Fruit fly (Drosophila melanogaster) whole organism, embryonic: ENCODE measurements around the gene Ssl2.

Experiments
- Abd-B ChIP-seq: fragments of 200-800 bp; sonication (Bioruptor generic); optimal IDR thresholded peaks from 2 replicates; lab custom pipeline; 2018; ENCODE audit warnings: missing biosample characterization, mild to moderate bottlenecking, missing genetic modification characterization, moderate library complexity
- B-H1 ChIP-seq: fragments of 200-800 bp; sonication (Bioruptor generic); IDR thresholded peaks from 3 replicates; pipeline ENCODE4 v1.3.6; 2022; ENCODE audit warnings: missing biosample characterization, missing genetic modification characterization
- Bteb2 ChIP-seq: fragments of 200-800 bp; sonication (Bioruptor generic); optimal IDR thresholded peaks from 2 replicates; lab custom pipeline; 2016; ENCODE audit warnings: missing biosample characterization, missing genetic modification characterization
- CG10267 ChIP-seq: fragments of 200-800 bp; sonication (Bioruptor generic); optimal IDR thresholded peaks from 2 replicates; lab custom pipeline; 2018; ENCODE audit warnings: missing biosample characterization, mild to moderate bottlenecking, missing genetic modification characterization, moderate library complexity
- CG10321 ChIP-seq: fragments of 200-800 bp; sonication (Bioruptor generic); IDR thresholded peaks from 2 replicates; pipeline ENCODE4 v1.3.6; 2022; ENCODE audit warnings: missing biosample characterization, missing genetic modification characterization
- CG10431 ChIP-seq: fragments of 200-800 bp; sonication (Bioruptor generic); optimal IDR thresholded peaks from 3 replicates; lab custom pipeline; 2018; ENCODE audit warnings: missing biosample characterization, mild to moderate bottlenecking, missing genetic modification characterization
- CG11696 ChIP-seq: fragments of 200-800 bp; sonication (Bioruptor generic); IDR thresholded peaks from 2 replicates; pipeline ENCODE4 v1.3.6; 2022; ENCODE audit warnings: missing biosample characterization, missing genetic modification characterization
- CG1233 ChIP-seq: fragments of 200-800 bp; sonication (Bioruptor generic); optimal IDR thresholded peaks from 4 replicates; lab custom pipeline; 2018; ENCODE audit warnings: missing biosample characterization, mild to moderate bottlenecking, missing genetic modification characterization
- CG13287 ChIP-seq: fragments of 200-800 bp; sonication (Bioruptor generic); IDR thresholded peaks from 2 replicates; pipeline ENCODE4 v1.3.6; 2022; ENCODE audit warnings: missing biosample characterization, missing genetic modification characterization; ENCODE audit not compliant: partially characterized antibody
- CG14014 ChIP-seq: fragments of 200-800 bp; sonication (Bioruptor generic); IDR thresholded peaks from 2 replicates; pipeline ENCODE4 v1.3.6; 2022; ENCODE audit warnings: missing biosample characterization, missing genetic modification characterization
- CG14667 ChIP-seq: fragments of 200-800 bp; sonication (Bioruptor generic); IDR thresholded peaks from 2 replicates; pipeline ENCODE4 v1.3.6; 2022; ENCODE audit warnings: missing biosample characterization, missing genetic modification characterization
- CG14965 ChIP-seq: fragments of 200-800 bp; sonication (Bioruptor generic); optimal IDR thresholded peaks from 2 replicates; lab custom pipeline; 2016; ENCODE audit warnings: missing biosample characterization, missing genetic modification characterization, borderline replicate concordance
- CG16779 ChIP-seq: fragments of 200-800 bp; sonication (Bioruptor generic); IDR thresholded peaks from 2 replicates; pipeline ENCODE4 v1.3.6; 2022; ENCODE audit warnings: missing biosample characterization, missing genetic modification characterization
- CG17829 ChIP-seq: fragments of 200-800 bp; optimal IDR thresholded peaks from 2 replicates; lab custom pipeline; 2019; ENCODE audit warnings: missing biosample characterization, mild to moderate bottlenecking, missing genetic modification characterization, moderate library complexity
- CG17912 ChIP-seq: fragments of 200-800 bp; sonication (Bioruptor generic); optimal IDR thresholded peaks from 2 replicates; lab custom pipeline; 2018; ENCODE audit warnings: missing biosample characterization, mild to moderate bottlenecking, missing genetic modification characterization
- CG1792 ChIP-seq: fragments of 200-800 bp; sonication (Bioruptor generic); optimal IDR thresholded peaks from 2 replicates; lab custom pipeline; 2016; ENCODE audit warnings: missing biosample characterization, missing genetic modification characterization
- CG18011 ChIP-seq: fragments of 200-800 bp; sonication (Bioruptor generic); optimal IDR thresholded peaks from 2 replicates; lab custom pipeline; 2017; ENCODE audit warnings: missing biosample characterization, missing genetic modification characterization, mild to moderate bottlenecking, moderate library complexity, missing genotype
- CG3726 ChIP-seq: fragments of 200-800 bp; sonication (Bioruptor generic); IDR thresholded peaks from 3 replicates; pipeline ENCODE4, ENCODE4 v1.3.6; 2022; ENCODE audit warnings: missing biosample characterization, missing genetic modification characterization
- CG42726 ChIP-seq: fragments of 200-800 bp; sonication (Bioruptor generic); IDR thresholded peaks from 2 replicates; pipeline ENCODE4 v1.3.6; 2022; ENCODE audit warnings: missing biosample characterization, missing genetic modification characterization; ENCODE audit not compliant: partially characterized antibody
- CG6254 ChIP-seq: fragments of 200-800 bp; sonication (Bioruptor generic); optimal IDR thresholded peaks from 3 replicates; lab custom pipeline; 2017; ENCODE audit warnings: mild to moderate bottlenecking, missing biosample characterization, missing genetic modification reagents, missing genetic modification characterization
- CG7839 ChIP-seq: fragments of 200-800 bp; sonication (Bioruptor generic); optimal IDR thresholded peaks from 3 replicates; lab custom pipeline; 2018; ENCODE audit warnings: missing biosample characterization, mild to moderate bottlenecking, missing genetic modification characterization, moderate library complexity
- CG8924 ChIP-seq: fragments of 200-800 bp; optimal IDR thresholded peaks from 3 replicates; lab custom pipeline; 2019; ENCODE audit warnings: missing biosample characterization, mild to moderate bottlenecking, missing genetic modification characterization, moderate library complexity
- Camta ChIP-seq: fragments of 200-800 bp; sonication (Bioruptor generic); optimal IDR thresholded peaks from 2 replicates; lab custom pipeline; 2016; ENCODE audit warnings: missing biosample characterization, missing genetic modification characterization
- Chrac-16 ChIP-seq: fragments of 200-800 bp; sonication (Bioruptor generic); optimal IDR thresholded peaks from 3 replicates; lab custom pipeline; 2016; ENCODE audit warnings: missing biosample characterization, missing genetic modification characterization
- Dbx ChIP-seq: fragments of 200-800 bp; sonication (Bioruptor generic); IDR thresholded peaks from 3 replicates; pipeline ENCODE4 v1.3.6; 2022; ENCODE audit warnings: missing biosample characterization, missing genetic modification characterization
- ERR ChIP-seq: fragments of 200-800 bp; sonication (Bioruptor generic); optimal IDR thresholded peaks from 2 replicates; lab custom pipeline; 2016; ENCODE audit warnings: missing biosample characterization, missing genetic modification characterization
- HLH4C ChIP-seq: fragments of 200-800 bp; sonication (Bioruptor generic); IDR thresholded peaks from 3 replicates; pipeline ENCODE4 v1.3.6; 2022; ENCODE audit warnings: missing biosample characterization, missing genetic modification characterization; ENCODE audit not compliant: partially characterized antibody
- MTF-1 ChIP-seq: fragments of 200-800 bp; sonication (Bioruptor generic); optimal IDR thresholded peaks from 2 replicates; lab custom pipeline; 2018; ENCODE audit warnings: missing biosample characterization, mild to moderate bottlenecking, missing genetic modification characterization, borderline replicate concordance
- Neu2 ChIP-seq: fragments of 200-800 bp; sonication (Bioruptor generic); optimal IDR thresholded peaks from 3 replicates; lab custom pipeline; 2016; ENCODE audit warnings: missing biosample characterization, missing genetic modification characterization, borderline replicate concordance
- Nf-YA ChIP-seq: fragments of 200-800 bp; sonication (Bioruptor generic); IDR thresholded peaks from 2 replicates; pipeline ENCODE4 v1.3.6; 2022; ENCODE audit warnings: missing biosample characterization, missing genetic modification characterization
- Ptx1 ChIP-seq: fragments of 200-800 bp; sonication (Bioruptor generic); IDR thresholded peaks from 2 replicates; pipeline ENCODE4 v1.3.6; 2022; ENCODE audit warnings: missing biosample characterization, missing genetic modification characterization
- Scr ChIP-seq: fragments of 200-800 bp; sonication (Bioruptor generic); IDR thresholded peaks from 2 replicates; pipeline ENCODE4 v1.3.6; 2022; ENCODE audit warnings: missing biosample characterization, missing genetic modification characterization; ENCODE audit not compliant: partially characterized antibody
- Trl ChIP-seq, 3 experiments: fragments of >200 bp in 2 of 3; fragments of 200-800 bp in 1 of 3; sonication (Bioruptor generic) in 1 of 3; optimal IDR thresholded peaks; 2 replicates in 1 of 3; 3 replicates in 2 of 3; lab custom pipeline; 2016 to 2017; ENCODE audit warnings: missing biosample characterization in 1 of 3, missing genetic modification characterization in 1 of 3
- ara ChIP-seq: fragments of 200-800 bp; sonication (Bioruptor generic); IDR thresholded peaks from 2 replicates; pipeline ENCODE4 v1.3.6; 2022; ENCODE audit warnings: missing biosample characterization, missing genetic modification characterization
- chm ChIP-seq: fragments of 200-800 bp; sonication (Bioruptor generic); IDR thresholded peaks from 2 replicates; pipeline ENCODE4 v1.3.6; 2022; ENCODE audit warnings: missing biosample characterization, missing genetic modification characterization
- chn ChIP-seq: fragments of 200-800 bp; sonication (Bioruptor generic); optimal IDR thresholded peaks from 2 replicates; lab custom pipeline; 2016; ENCODE audit warnings: missing biosample characterization, missing genetic modification characterization
- fd96Cb ChIP-seq: fragments of 200-800 bp; sonication (Bioruptor generic); optimal IDR thresholded peaks from 2 replicates; lab custom pipeline; 2018; ENCODE audit warnings: missing biosample characterization, mild to moderate bottlenecking, missing genetic modification characterization, moderate library complexity
- gcm ChIP-seq: fragments of 200-800 bp; sonication (Bioruptor generic); optimal IDR thresholded peaks from 2 replicates; lab custom pipeline; 2019; ENCODE audit warnings: missing biosample characterization, mild to moderate bottlenecking, missing genetic modification characterization, moderate library complexity
- gt ChIP-seq: fragments of 200-800 bp; sonication (Bioruptor generic); IDR thresholded peaks from 2 replicates; pipeline ENCODE4 v1.3.6; 2022; ENCODE audit warnings: missing biosample characterization, missing genetic modification characterization
- kay ChIP-seq: fragments of 200-800 bp; sonication (Bioruptor generic); optimal IDR thresholded peaks from 2 replicates; lab custom pipeline; 2016; ENCODE audit warnings: missing biosample characterization, missing genetic modification characterization
- mirr ChIP-seq: fragments of 200-800 bp; sonication (Bioruptor generic); optimal IDR thresholded peaks from 3 replicates; lab custom pipeline; 2018; ENCODE audit warnings: missing biosample characterization, mild to moderate bottlenecking, missing genetic modification characterization
- nerfin-1 ChIP-seq: fragments of 200-800 bp; sonication (Bioruptor generic); optimal IDR thresholded peaks from 3 replicates; lab custom pipeline; 2019; ENCODE audit warnings: missing biosample characterization, mild to moderate bottlenecking, missing genetic modification characterization, moderate library complexity
- sens-2 ChIP-seq: fragments of 200-800 bp; sonication (Bioruptor generic); IDR thresholded peaks from 2 replicates; pipeline ENCODE4 v1.3.6; 2022; ENCODE audit warnings: missing biosample characterization, missing genetic modification characterization
- seq ChIP-seq: fragments of 200-800 bp; sonication (Bioruptor generic); IDR thresholded peaks from 2 replicates; pipeline ENCODE4 v1.3.6; 2022; ENCODE audit warnings: missing biosample characterization, missing genetic modification characterization
- ssp ChIP-seq: fragments of 200-800 bp; sonication (Bioruptor generic); IDR thresholded peaks from 2 replicates; pipeline ENCODE4 v1.3.6; 2022; ENCODE audit warnings: missing biosample characterization, missing genetic modification characterization
- twi ChIP-seq: fragments of 200-800 bp; optimal IDR thresholded peaks from 2 replicates; lab custom pipeline; 2019; ENCODE audit warnings: missing biosample characterization, mild to moderate bottlenecking, missing genetic modification characterization, moderate library complexity
- unpg ChIP-seq: fragments of 200-800 bp; sonication (Bioruptor generic); optimal IDR thresholded peaks from 3 replicates; lab custom pipeline; 2018; ENCODE audit warnings: missing biosample characterization, mild to moderate bottlenecking, missing genetic modification characterization, moderate library complexity
- usp ChIP-seq: fragments of >200 bp; optimal IDR thresholded peaks from 2 replicates; lab custom pipeline; 2017; ENCODE audit warnings: missing biosample characterization, missing genetic modification characterization
- zfh2 ChIP-seq: fragments of 200-800 bp; sonication (Bioruptor generic); optimal IDR thresholded peaks from 2 replicates; lab custom pipeline; 2016; ENCODE audit warnings: missing biosample characterization, missing genetic modification characterization

The Ssl2 gene

DNA sequence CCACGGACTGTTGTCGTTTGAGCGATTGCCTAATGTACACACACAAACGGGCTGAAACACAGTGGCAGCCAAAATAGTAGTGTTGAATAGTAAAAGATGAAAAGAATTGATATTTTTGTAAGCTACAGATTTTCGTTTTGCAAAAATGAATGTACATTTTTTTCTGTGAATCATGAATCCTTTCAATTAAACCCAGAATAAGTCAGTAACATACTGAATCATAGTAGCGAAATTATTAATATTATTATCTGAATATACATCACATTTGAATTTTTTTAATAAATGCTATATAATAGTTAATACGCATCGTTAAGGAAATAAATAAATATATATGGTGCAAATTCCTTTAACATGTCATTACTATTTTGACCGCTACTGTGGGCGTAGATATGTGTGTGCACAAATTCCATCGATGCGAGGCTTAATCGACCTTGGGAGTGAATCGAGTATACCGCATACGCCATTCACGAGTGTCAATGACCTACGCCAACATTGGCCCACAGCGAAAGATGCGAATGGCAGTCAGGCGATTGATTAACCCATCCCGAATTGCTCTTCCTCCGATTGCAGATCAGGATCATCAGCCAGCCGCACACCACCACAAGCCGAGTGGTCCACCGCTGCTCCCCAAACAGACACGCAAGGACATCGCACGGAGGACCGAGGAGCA lies 8.2 kb upstream of the Ssl2 start (continued):
- TF ChIP-seq unpg = peak; percentile 72
- no peak for TF ChIP-seq MTF-1 (GFP tag; lab: Kevin White, UChicago)
- no peak for TF ChIP-seq Neu2 (GFP tag; lab: Kevin White, UChicago)
- TF ChIP-seq CG42726 (GFP tag; lab: Robert Waterston, UW) = no peak
- TF ChIP-seq CG17829 (tag; lab: Kevin White, UChicago) = peak; percentile 80
- TF ChIP-seq CG3726 (GFP tag; lab: Robert Waterston, UW) = 0 out of 3 replicates have a peak, but pooled peaks have one; percentile 49
- no peak for TF ChIP-seq ssp (GFP tag; lab: Robert Waterston, UW)
- no peak for TF ChIP-seq Scr
- TF ChIP-seq chn (GFP tag; lab: Kevin White, UChicago) = no peak
- TF ChIP-seq CG11696 = peak; percentile 85
- TF ChIP-seq Trl (optimal IDR thresholded peaks at IDR 0.05; lab: Kevin White, UChicago) = no peak
- TF ChIP-seq Trl (GFP tag; optimal IDR thresholded peaks at IDR 0.05; lab: Kevin White, UChicago) = no peak
- no peak for TF ChIP-seq gcm (GFP tag; lab: Kevin White, UChicago)
- peak; percentile 61 for TF ChIP-seq nerfin-1 (tag; lab: Kevin White, UChicago)
- no peak for TF ChIP-seq CG10431 (GFP tag; lab: Kevin White, UChicago)
- no peak for TF ChIP-seq twi
- no peak for TF ChIP-seq zfh2 (GFP tag; lab: Kevin White, UChicago)
- peak; percentile 76 for TF ChIP-seq CG8924 (tag; lab: Kevin White, UChicago)
- no peak for TF ChIP-seq ERR (GFP tag; lab: Kevin White, UChicago)
- TF ChIP-seq chm (GFP tag; lab: Robert Waterston, UW) = no peak
- peak; percentile 20 for TF ChIP-seq Chrac-16 (GFP tag; lab: Kevin White, UChicago)
- no peak for TF ChIP-seq mirr (GFP tag; lab: Kevin White, UChicago)
- no peak for TF ChIP-seq gt (GFP tag; lab: Robert Waterston, UW)
- TF ChIP-seq Bteb2 = no peak
- TF ChIP-seq seq (GFP tag; lab: Robert Waterston, UW) = peak; percentile 68
- TF ChIP-seq CG14667 (GFP tag; lab: Robert Waterston, UW) = no peak
- TF ChIP-seq CG6254 = no peak
- peak; percentile 51 for TF ChIP-seq CG1233 (GFP tag; lab: Kevin White, UChicago)
- TF ChIP-seq HLH4C = no peak
- no peak for TF ChIP-seq CG14965 (GFP tag; lab: Kevin White, UChicago)
- 0 out of 3 replicates have a peak, but pooled peaks have one; percentile 43 for TF ChIP-seq Dbx
- peak; percentile 70 for TF ChIP-seq Ptx1 (GFP tag; lab: Robert Waterston, UW)
- no peak for TF ChIP-seq usp
- TF ChIP-seq CG10321 (GFP tag; lab: Robert Waterston, UW) = peak; percentile 23; the same call in 1 of the 2 replicates
- TF ChIP-seq Camta (GFP tag; lab: Kevin White, UChicago) = no peak
- no peak for TF ChIP-seq Nf-YA (GFP tag; lab: Robert Waterston, UW)
- TF ChIP-seq sens-2 (GFP tag; lab: Robert Waterston, UW) = no peak
- TF ChIP-seq CG10267 (tag; lab: Kevin White, UChicago) = peak; percentile 59
- TF ChIP-seq B-H1 (GFP tag; lab: Robert Waterston, UW) = peak; percentile 37; the same call in 1 of the 3 replicates
- no peak for TF ChIP-seq CG16779 (GFP tag; lab: Robert Waterston, UW)
- peak; percentile 17 for TF ChIP-seq CG18011 (GFP tag; lab: Kevin White, UChicago)
- no peak for TF ChIP-seq CG17912 (GFP tag; lab: Kevin White, UChicago)
- no peak for TF ChIP-seq ara (GFP tag; lab: Robert Waterston, UW)
- TF ChIP-seq CG13287 = no peak
- TF ChIP-seq kay (GFP tag; lab: Kevin White, UChicago) = no peak
- peak; percentile 60 for TF ChIP-seq fd96Cb (tag; lab: Kevin White, UChicago)
- no peak for TF ChIP-seq CG1792 (GFP tag; lab: Kevin White, UChicago)
- TF ChIP-seq CG7839 (tag; lab: Kevin White, UChicago) = no peak
- TF ChIP-seq CG14014 = peak; percentile 28; the same call in 1 of the 2 replicates
- TF ChIP-seq Abd-B (GFP tag; lab: Kevin White, UChicago) = no peak
